Worm (Caenorhabditis elegans) whole organism, L4/young adult: ENCODE measurements around the gene T23B7.2.

Experiments used
- dao-5 ChIP-seq: sonication (generic microtip); optimal IDR thresholded peaks from 2 replicates; lab custom pipeline; 2016; ENCODE audit warnings: missing genotype, missing genetic modification characterization, moderate library complexity, missing compliant biosample characterization
- him-1 ChIP-seq: sonication (generic microtip); optimal IDR thresholded peaks from 2 replicates; lab custom pipeline; 2016; ENCODE audit warnings: missing genotype, missing genetic modification reagents, missing genetic modification characterization, missing compliant biosample characterization

- no peak for TF ChIP-seq dao-5 (tag; lab: Kevin White, UChicago)
- no peak for TF ChIP-seq him-1 (tag; lab: Kevin White, UChicago)
Measured at ce11 chrII:4885976-4886375, 43.9 kb upstream of the T23B7.2 start, which contains the start of gene R05F9.7.
